Fruit fly (Drosophila melanogaster) whole organism, wandering third instar larva: Measurements from ENCODE around the gene CG3527.

Source experiments
- CG32264 ChIP-seq: fragments of 200-800 bp; sonication (Bioruptor generic); optimal IDR thresholded peaks from 2 replicates; lab custom pipeline; 2016; ENCODE audit warnings: missing biosample characterization, missing genetic modification characterization
- CG9705 ChIP-seq: fragments of 200-800 bp; sonication (Bioruptor generic); optimal IDR thresholded peaks from 2 replicates; lab custom pipeline; 2018; ENCODE audit warnings: missing biosample characterization, mild to moderate bottlenecking, missing genetic modification characterization
- Myc ChIP-seq: fragments of >200 bp; optimal IDR thresholded peaks from 2 replicates; lab custom pipeline; 2017
- Vsx2 ChIP-seq: fragments of 200-300, 225-300 bp; sonication (Bioruptor generic); optimal IDR thresholded peaks from 2 replicates; lab custom pipeline; 2018; ENCODE audit warnings: missing biosample characterization, missing genetic modification characterization; ENCODE audit not compliant: partially characterized antibody
- dsf ChIP-seq: sonication (Bioruptor generic); optimal IDR thresholded peaks from 2 replicates; lab custom pipeline; 2016; ENCODE audit warnings: missing biosample characterization, missing genetic modification characterization, borderline replicate concordance
- fru ChIP-seq: fragments of 200-800 bp; sonication (Bioruptor generic); optimal IDR thresholded peaks from 3 replicates; lab custom pipeline; 2016; ENCODE audit warnings: missing biosample characterization, mild to moderate bottlenecking, missing genetic modification characterization
- pan ChIP-seq: fragments of >200 bp; optimal IDR thresholded peaks from 2 replicates; lab custom pipeline; 2017
- sv ChIP-seq: fragments of 200-800 bp; sonication (Bioruptor generic); optimal IDR thresholded peaks from 3 replicates; lab custom pipeline; 2016; ENCODE audit warnings: missing biosample characterization, missing genetic modification characterization
- woc ChIP-seq: sonication (Bioruptor generic); optimal IDR thresholded peaks from 2 replicates; lab custom pipeline; 2016; ENCODE audit warnings: missing biosample characterization, mild to moderate bottlenecking, missing genetic modification characterization

DNA sequence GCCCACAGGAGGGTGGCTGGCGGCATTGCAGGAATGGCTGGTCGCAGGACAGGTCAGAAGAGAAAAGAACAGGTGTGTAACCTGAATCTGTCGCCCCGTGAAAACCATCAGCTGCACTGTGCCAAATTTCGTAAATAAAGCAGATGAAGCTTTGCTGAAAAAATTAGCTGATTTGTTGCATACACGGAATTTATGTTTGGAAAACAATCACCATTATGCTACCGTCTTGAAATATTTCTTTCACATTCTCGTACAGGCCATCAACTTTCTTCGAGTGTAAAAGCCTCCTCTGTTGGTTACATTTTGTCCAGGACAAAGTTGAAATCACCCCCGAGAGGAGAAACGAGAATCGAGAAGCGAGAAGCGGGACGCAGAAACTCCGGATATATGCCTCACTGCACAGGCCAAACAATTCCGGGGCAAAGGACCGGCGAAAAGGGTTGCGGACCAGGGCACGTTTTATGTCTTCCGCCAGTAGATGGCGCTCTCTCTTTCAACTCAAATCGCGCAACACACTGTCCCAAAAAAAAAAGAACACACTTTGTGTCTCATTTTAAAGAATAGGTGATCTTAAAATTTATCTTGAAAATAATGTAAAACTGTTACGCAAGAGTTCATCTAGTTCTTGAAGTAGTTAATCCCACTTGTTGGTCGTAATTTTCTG is 8.5 kb downstream of the CG3527 start:
- TF ChIP-seq Myc (lab: Kevin White, UChicago) (no peak), woc (GFP tag; lab: Kevin White, UChicago) (no peak), fru (GFP tag; lab: Kevin White, UChicago) (peak; percentile 36), pan (no peak), dsf (GFP tag; lab: Kevin White, UChicago) (no peak), CG9705 (no peak), Vsx2 (GFP tag; lab: Kevin White, UChicago) (no peak), CG32264 (GFP tag; lab: Kevin White, UChicago) (no peak), sv (no peak)
